Worm (Caenorhabditis elegans) whole organism, L3 larva: ENCODE data around the gene F13H8.3.

Experiments used
- ama-1 ChIP-seq: fragments of 150-350 bp; optimal IDR thresholded peaks from 2 replicates; lab custom pipeline; 2018
- fkh-10 ChIP-seq: sonication (generic microtip); optimal IDR thresholded peaks from 2 replicates; lab custom pipeline; 2017; ENCODE audit warnings: missing biosample characterization, missing genetic modification reagents, missing genetic modification characterization
- lin-39 ChIP-seq: fragments of 150-350 bp; optimal IDR thresholded peaks from 2 replicates; lab custom pipeline; 2018; ENCODE audit warnings: missing biosample characterization, missing genetic modification reagents, missing genetic modification characterization
- nhr-76 ChIP-seq: fragments of 150-350 bp; sonication (generic microtip); optimal IDR thresholded peaks from 5 replicates; lab custom pipeline; 2014; ENCODE audit warnings: missing biosample characterization, missing genetic modification characterization
- pha-4 ChIP-seq: fragments of 150-350 bp; optimal IDR thresholded peaks from 2 replicates; lab custom pipeline; 2014; ENCODE audit warnings: missing biosample characterization, missing genetic modification reagents, missing genetic modification characterization

DNA sequence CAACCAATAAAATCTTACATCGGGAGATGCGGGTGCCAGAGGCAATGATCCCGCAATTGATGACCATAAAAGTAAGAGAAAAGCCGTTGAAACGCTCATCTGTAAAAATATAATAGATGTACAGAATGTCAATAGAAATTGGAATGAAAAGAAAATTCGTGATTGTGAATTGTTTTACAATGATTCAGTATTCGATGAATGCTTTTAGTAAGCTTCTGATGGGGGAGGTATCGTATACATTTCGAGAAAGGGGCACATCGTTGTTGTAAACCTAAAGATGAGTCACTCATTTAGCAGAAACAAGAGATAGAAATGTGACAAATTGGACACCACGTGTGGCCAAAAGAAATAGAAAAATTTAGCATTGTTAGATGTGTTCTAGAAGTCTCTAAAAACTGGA, 41.2 kb upstream of the F13H8.3 start, which contains the start of gene C30B5.6:
- TF ChIP-seq lin-39 (tag; lab: Kevin White, UChicago) (no peak), pha-4 (no peak), ama-1 (lab: Kevin White, UChicago) (no peak), fkh-10 (GFP tag; lab: Kevin White, UChicago) (no peak), nhr-76 (tag; lab: Kevin White, UChicago) (no peak)
